Worm (Caenorhabditis elegans) whole organism, mixed stage, embryonic: ENCODE data around the gene acd-3.
A peak's percentile ranks its signal among the peaks of the same experiment; 100 is the strongest.

Experiments
- blmp-1 ChIP-seq: fragments of 150-350 bp; optimal IDR thresholded peaks from 2 replicates; lab custom pipeline; 2014; ENCODE audit warnings: missing biosample characterization, missing genetic modification characterization
- ceh-43 ChIP-seq: fragments of 200-800 bp; sonication (Bioruptor generic); optimal IDR thresholded peaks from 2 replicates; lab custom pipeline; 2018; ENCODE audit warnings: mild to moderate bottlenecking, missing genetic modification characterization, moderate library complexity, missing compliant biosample characterization
- elt-1 ChIP-seq: sonication (generic microtip); optimal IDR thresholded peaks from 2 replicates; lab custom pipeline; 2017; ENCODE audit warnings: missing genetic modification characterization, mild to moderate bottlenecking, missing compliant biosample characterization, antibody characterized with exemption, moderate library complexity, borderline replicate concordance; ENCODE audit not compliant: insufficient read depth
- elt-3 ChIP-seq: fragments of 150-350 bp; optimal IDR thresholded peaks from 2 replicates; lab custom pipeline; 2014; ENCODE audit warnings: missing biosample characterization, missing genetic modification characterization
- hlh-1 ChIP-seq: fragments of 150-350 bp; optimal IDR thresholded peaks from 2 replicates; lab custom pipeline; 2014; ENCODE audit warnings: missing biosample characterization, missing genetic modification reagents, missing genetic modification characterization
- lin-13 ChIP-seq: fragments of 150-350 bp; optimal IDR thresholded peaks from 2 replicates; lab custom pipeline; 2014; ENCODE audit warnings: missing biosample characterization, missing genetic modification characterization
- lsy-2 ChIP-seq: fragments of 150-350 bp; optimal IDR thresholded peaks from 2 replicates; lab custom pipeline; 2014; ENCODE audit warnings: missing biosample characterization, missing genetic modification characterization
- nhr-12 ChIP-seq: fragments of 150-350 bp; optimal IDR thresholded peaks from 2 replicates; lab custom pipeline; 2014; ENCODE audit warnings: missing biosample characterization, missing genetic modification characterization
- nhr-237 ChIP-seq: fragments of 150-350 bp; optimal IDR thresholded peaks from 2 replicates; lab custom pipeline; 2014; ENCODE audit warnings: missing biosample characterization, missing genetic modification characterization
- pha-4 ChIP-seq: fragments of 150-350 bp; optimal IDR thresholded peaks from 2 replicates; lab custom pipeline; 2018; ENCODE audit warnings: missing biosample characterization, missing genetic modification reagents, missing genetic modification characterization
- unc-120 ChIP-seq: sonication (generic microtip); optimal IDR thresholded peaks from 2 replicates; lab custom pipeline; 2017; ENCODE audit warnings: missing genetic modification characterization, missing compliant biosample characterization; ENCODE audit not compliant: poor library complexity, severe bottlenecking
- unc-39 ChIP-seq: fragments of 150-350 bp; optimal IDR thresholded peaks from 2 replicates; lab custom pipeline; 2014; ENCODE audit warnings: missing biosample characterization, missing genetic modification characterization

DNA sequence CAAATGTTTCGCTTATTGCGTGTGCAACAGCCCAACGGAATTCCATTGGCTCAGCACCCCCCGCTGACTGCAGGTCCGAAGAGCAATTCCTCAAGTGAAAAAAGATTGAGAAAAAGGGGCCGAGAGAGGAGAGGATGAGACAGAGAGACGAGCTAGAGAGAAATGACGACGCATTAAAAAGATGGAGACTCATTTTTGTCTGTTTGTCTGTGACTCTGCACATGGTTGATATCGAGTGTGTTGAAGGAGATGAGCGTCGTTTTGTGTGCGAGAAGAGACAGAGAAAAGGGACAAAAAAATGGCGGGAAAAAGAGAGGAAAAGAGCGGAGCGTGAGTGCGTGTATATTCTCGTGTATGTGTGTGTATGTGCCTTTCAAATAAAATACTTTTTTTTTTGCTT is 8.0 kb upstream of the acd-3 start:
- TF ChIP-seq blmp-1 (tag; lab: Kevin White, UChicago) (no peak), elt-1 (tag; lab: Kevin White, UChicago) (no peak), hlh-1 (tag; lab: Kevin White, UChicago) (peak; percentile 61), lin-13 (no peak), nhr-12 (tag; lab: Kevin White, UChicago) (no peak), lsy-2 (tag; lab: Kevin White, UChicago) (peak; percentile 59), ceh-43 (GFP tag; lab: Kevin White, UChicago) (no peak), unc-120 (tag; lab: Kevin White, UChicago) (peak; percentile 78), pha-4 (tag; lab: Kevin White, UChicago) (peak; percentile 86), unc-39 (tag; lab: Kevin White, UChicago) (no peak), elt-3 (no peak), nhr-237 (tag; lab: Kevin White, UChicago) (peak; percentile 86)
